Fruit fly (Drosophila melanogaster): Measurements from ENCODE around the gene DPCoAC.

DNA sequence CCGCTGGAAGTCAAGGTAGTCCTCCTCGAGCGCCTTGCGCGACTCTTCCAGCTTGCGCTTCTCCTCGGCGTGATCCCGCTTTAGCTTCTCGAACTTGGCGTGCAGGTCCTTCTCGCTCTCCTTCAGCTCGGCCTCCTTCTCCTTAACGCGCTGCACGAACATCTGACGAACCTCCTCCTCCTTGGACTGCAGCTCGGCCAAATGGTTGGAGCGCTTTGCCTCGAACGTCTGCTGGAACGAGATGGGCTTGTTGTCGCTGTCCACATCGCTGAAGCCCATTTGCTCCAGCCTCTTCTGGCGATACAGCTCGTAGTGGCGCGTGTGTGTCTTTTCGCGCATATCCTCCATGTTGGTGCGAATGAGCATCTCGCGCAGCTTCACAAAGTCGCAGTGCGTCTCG, 28.9 kb upstream of the DPCoAC start:
- no peak for TF ChIP-seq cnc (optimal IDR thresholded peaks at IDR 0.05)
- no peak for TF ChIP-seq Mnt (GFP tag; optimal IDR thresholded peaks at IDR 0.05)
- TF ChIP-seq ovo (GFP tag; optimal IDR thresholded peaks at IDR 0.05): no peak
- no peak for TF ChIP-seq cic (GFP tag; optimal IDR thresholded peaks at IDR 0.05)
- no peak for TF ChIP-seq kay (GFP tag; ENCODE audit: borderline replicate concordance)
- no peak for TF ChIP-seq tj (GFP tag; optimal IDR thresholded peaks at IDR 0.05)
- no peak for TF ChIP-seq CG14711 (tag; optimal IDR thresholded peaks at IDR 0.05)
- no peak for TF ChIP-seq CG12768 (GFP tag; optimal IDR thresholded peaks at IDR 0.05)
- no peak for TF ChIP-seq pad (GFP tag; optimal IDR thresholded peaks at IDR 0.05)
- no peak for TF ChIP-seq CG7045 (GFP tag; optimal IDR thresholded peaks at IDR 0.05)
- TF ChIP-seq CG33017 (tag; optimal IDR thresholded peaks at IDR 0.05): no peak
- no peak for TF ChIP-seq CG1620 (GFP tag; optimal IDR thresholded peaks at IDR 0.05)
- no peak for TF ChIP-seq Hr96 (GFP tag; optimal IDR thresholded peaks at IDR 0.05)
